Fruit fly (Drosophila melanogaster) S2 (cell line): ENCODE results near the gene Semp1.

Source experiments
- CG8478 ChIP-seq: fragments of >200 bp; optimal IDR thresholded peaks from 2 replicates; lab custom pipeline; 2018
- CTCF ChIP-seq, 2 experiments: fragments of >200 bp; optimal IDR thresholded peaks; 2 replicates each; lab custom pipeline; 2018

- TF ChIP-seq CG8478 (lab: Kevin White, UChicago) (no peak), CTCF (optimal IDR thresholded peaks at IDR 0.05; lab: Kevin White, UChicago) (no peak)
These were observed 1.6 kb upstream of the Semp1 start, which contains the start of gene CG15254 for dm6 chr2L:15614728-15615127.
